Worm (Caenorhabditis elegans): Measurements from ENCODE around the gene glp-1.

ce11 chrIII:9145765-9146164 is 53.7 kb downstream of the glp-1 start, which contains the start of gene ZK512.8:
- no peak for TF ChIP-seq nhr-23 (tag; optimal IDR thresholded peaks at IDR 0.05)
- TF ChIP-seq nhr-28 (tag; optimal IDR thresholded peaks at IDR 0.05) = no peak
- TF ChIP-seq elt-3 (tag; optimal IDR thresholded peaks at IDR 0.05) = no peak
